Worm (Caenorhabditis elegans) whole organism, L3 larva: ENCODE data around the gene F58D2.2.

Experiments used
- ama-1 ChIP-seq: fragments of 150-350 bp; optimal IDR thresholded peaks from 2 replicates; lab custom pipeline; 2018
- elt-2 ChIP-seq: sonication (generic microtip); optimal IDR thresholded peaks from 2 replicates; lab custom pipeline; 2016; ENCODE audit warnings: missing genetic modification reagents, mild to moderate bottlenecking, missing genetic modification characterization, missing compliant biosample characterization
- elt-3 ChIP-seq, 3 experiments: fragments of 150-350 bp in 1 of 3; sonication (generic microtip) in 2 of 3; optimal IDR thresholded peaks; 2 replicates in 2 of 3; 4 replicates in 1 of 3; lab custom pipeline; 2014 to 2017; ENCODE audit warnings: missing biosample characterization in 3 of 3, missing genetic modification characterization in 3 of 3
- eor-1 ChIP-seq, 2 experiments: fragments of 150-350 bp; optimal IDR thresholded peaks; 2 replicates each; lab custom pipeline; 2014 to 2018; ENCODE audit warnings: missing biosample characterization in 2 of 2, missing genetic modification characterization in 2 of 2
- pha-4 ChIP-seq: fragments of 150-350 bp; optimal IDR thresholded peaks from 2 replicates; lab custom pipeline; 2014; ENCODE audit warnings: missing biosample characterization, missing genetic modification reagents, missing genetic modification characterization
- zag-1 ChIP-seq: fragments of 150-350 bp; optimal IDR thresholded peaks from 2 replicates; lab custom pipeline; 2014; ENCODE audit warnings: missing biosample characterization, missing genetic modification characterization

ce11 chrIV:13204037-13204436, 14.5 kb downstream of the F58D2.2 start, which contains the start of gene ced-3:
- TF ChIP-seq eor-1 (tag; optimal IDR thresholded peaks at IDR 0.05; lab: Kevin White, UChicago): no peak
- TF ChIP-seq ama-1: no peak
- no peak for TF ChIP-seq pha-4 (tag; lab: Kevin White, UChicago)
- no peak for TF ChIP-seq zag-1 (tag; lab: Kevin White, UChicago)
- no peak for TF ChIP-seq elt-3 (tag; optimal IDR thresholded peaks at IDR 0.05; lab: Kevin White, UChicago)
- no peak for TF ChIP-seq elt-2 (tag; lab: Kevin White, UChicago)
